Fruit fly (Drosophila melanogaster) whole organism, embryonic: ENCODE data around the gene CG31102.

Experiments
- ATbp ChIP-seq: fragments of 200-800 bp; sonication (Bioruptor generic); optimal IDR thresholded peaks from 2 replicates; lab custom pipeline; 2017; ENCODE audit warnings: missing biosample characterization, mild to moderate bottlenecking, missing genetic modification characterization, missing genetic modification reagents
- Abd-B ChIP-seq: fragments of 200-800 bp; sonication (Bioruptor generic); optimal IDR thresholded peaks from 2 replicates; lab custom pipeline; 2018; ENCODE audit warnings: missing biosample characterization, mild to moderate bottlenecking, missing genetic modification characterization, moderate library complexity
- CG10209 ChIP-seq: fragments of 200-800 bp; sonication (Bioruptor generic); optimal IDR thresholded peaks from 3 replicates; lab custom pipeline; 2017; ENCODE audit warnings: missing biosample characterization, mild to moderate bottlenecking, missing genetic modification characterization, missing genetic modification reagents
- CG10321 ChIP-seq: fragments of 200-800 bp; sonication (Bioruptor generic); IDR thresholded peaks from 2 replicates; pipeline ENCODE4 v1.3.6; 2022; ENCODE audit warnings: missing biosample characterization, missing genetic modification characterization
- CG10543 ChIP-seq: fragments of 200-800 bp; sonication (Bioruptor generic); optimal IDR thresholded peaks from 3 replicates; lab custom pipeline; 2017; ENCODE audit warnings: missing biosample characterization, mild to moderate bottlenecking, missing genetic modification characterization, moderate library complexity
- CG10959 ChIP-seq: fragments of 200-800 bp; sonication (Bioruptor generic); IDR thresholded peaks from 2 replicates; pipeline ENCODE4 v1.3.6; 2022; ENCODE audit warnings: missing biosample characterization, missing genetic modification characterization
- CG11504 ChIP-seq: fragments of 200-800 bp; sonication (Bioruptor generic); optimal IDR thresholded peaks from 3 replicates; lab custom pipeline; 2019; ENCODE audit warnings: missing biosample characterization, mild to moderate bottlenecking, missing genetic modification characterization, moderate library complexity
- CG12104 ChIP-seq: fragments of 200-800 bp; sonication (Bioruptor generic); optimal IDR thresholded peaks from 3 replicates; lab custom pipeline; 2016; ENCODE audit warnings: missing biosample characterization, missing genetic modification characterization
- CG12659 ChIP-seq: fragments of 200-800 bp; sonication (Bioruptor generic); optimal IDR thresholded peaks from 3 replicates; lab custom pipeline; 2017; ENCODE audit warnings: mild to moderate bottlenecking, missing biosample characterization, missing genetic modification reagents, missing genetic modification characterization
- CG14014 ChIP-seq: fragments of 200-800 bp; sonication (Bioruptor generic); IDR thresholded peaks from 2 replicates; pipeline ENCODE4 v1.3.6; 2022; ENCODE audit warnings: missing biosample characterization, missing genetic modification characterization
- CG14050 ChIP-seq: fragments of 200-800 bp; sonication (Bioruptor generic); IDR thresholded peaks from 3 replicates; pipeline ENCODE4 v1.3.6; 2022; ENCODE audit warnings: missing biosample characterization, missing genetic modification characterization
- CG15011 ChIP-seq: fragments of 200-800 bp; sonication (Bioruptor generic); optimal IDR thresholded peaks from 3 replicates; lab custom pipeline; 2018; ENCODE audit warnings: missing biosample characterization, mild to moderate bottlenecking, missing genetic modification characterization
- CG15514 ChIP-seq: fragments of 200-800 bp; sonication (Bioruptor generic); optimal IDR thresholded peaks from 3 replicates; lab custom pipeline; 2017; ENCODE audit warnings: missing biosample characterization, missing genetic modification characterization, mild to moderate bottlenecking, moderate library complexity, missing genetic modification reagents
- CG17385 ChIP-seq: fragments of 200-800 bp; sonication (Bioruptor generic); optimal IDR thresholded peaks from 3 replicates; lab custom pipeline; 2018; ENCODE audit warnings: missing biosample characterization, mild to moderate bottlenecking, missing genetic modification characterization
- CG1792 ChIP-seq: fragments of 200-800 bp; sonication (Bioruptor generic); optimal IDR thresholded peaks from 2 replicates; lab custom pipeline; 2016; ENCODE audit warnings: missing biosample characterization, missing genetic modification characterization
- CG33557 ChIP-seq: fragments of 200-800 bp; sonication (Bioruptor generic); optimal IDR thresholded peaks from 2 replicates; lab custom pipeline; 2019; ENCODE audit warnings: missing biosample characterization, mild to moderate bottlenecking, missing genetic modification characterization, moderate library complexity
- CG4328 ChIP-seq: fragments of 200-800 bp; sonication (Bioruptor generic); optimal IDR thresholded peaks from 3 replicates; lab custom pipeline; 2017; ENCODE audit warnings: missing biosample characterization, missing genetic modification reagents, missing genetic modification characterization
- CG4730 ChIP-seq: fragments of 200-800 bp; sonication (Bioruptor generic); IDR thresholded peaks from 2 replicates; pipeline ENCODE4 v1.3.6; 2022; ENCODE audit warnings: missing biosample characterization, missing genetic modification characterization
- CG6654 ChIP-seq: fragments of 200-800 bp; sonication (Bioruptor generic); optimal IDR thresholded peaks from 2 replicates; lab custom pipeline; 2017; ENCODE audit warnings: missing biosample characterization, mild to moderate bottlenecking, missing genetic modification characterization
- CG6854 ChIP-seq: fragments of 200-800 bp; sonication (Bioruptor generic); optimal IDR thresholded peaks from 3 replicates; lab custom pipeline; 2017; ENCODE audit warnings: missing biosample characterization, mild to moderate bottlenecking, missing genetic modification characterization
- CG7839 ChIP-seq: fragments of 200-800 bp; sonication (Bioruptor generic); optimal IDR thresholded peaks from 3 replicates; lab custom pipeline; 2018; ENCODE audit warnings: missing biosample characterization, mild to moderate bottlenecking, missing genetic modification characterization, moderate library complexity
- CG8388 ChIP-seq: fragments of 200-800 bp; sonication (Bioruptor generic); optimal IDR thresholded peaks from 2 replicates; lab custom pipeline; 2019; ENCODE audit warnings: missing biosample characterization, mild to moderate bottlenecking, missing genetic modification characterization, moderate library complexity
- CG8765 ChIP-seq: fragments of 200-800 bp; sonication (Bioruptor generic); IDR thresholded peaks from 2 replicates; pipeline ENCODE4 v1.3.6; 2022; ENCODE audit warnings: missing biosample characterization, missing genetic modification characterization
- Dip2 ChIP-seq: fragments of 200-800 bp; sonication (Bioruptor generic); IDR thresholded peaks from 2 replicates; pipeline ENCODE4 v1.3.6; 2022; ENCODE audit warnings: missing biosample characterization, missing genetic modification characterization
- Hmr ChIP-seq: fragments of 200-800 bp; sonication (Bioruptor generic); optimal IDR thresholded peaks from 3 replicates; lab custom pipeline; 2017; ENCODE audit warnings: mild to moderate bottlenecking, missing biosample characterization, missing genetic modification reagents, missing genetic modification characterization
- Hr51 ChIP-seq, 2 experiments: fragments of 200-800 bp; sonication (Bioruptor generic); optimal IDR thresholded peaks; 2 replicates in 1 of 2; 3 replicates in 1 of 2; lab custom pipeline; 2016 to 2018; ENCODE audit warnings: missing biosample characterization in 2 of 2, missing genetic modification characterization in 2 of 2, mild to moderate bottlenecking in 1 of 2, moderate library complexity in 1 of 2
- Hr78 ChIP-seq, 2 experiments: fragments of 200-800 bp in 1 of 2; fragments of >200 bp in 1 of 2; sonication (Bioruptor generic) in 1 of 2; optimal IDR thresholded peaks; 2 replicates each; lab custom pipeline; 2017 to 2019; ENCODE audit warnings: missing biosample characterization in 2 of 2, missing genetic modification characterization in 2 of 2, mild to moderate bottlenecking in 1 of 2, moderate library complexity in 1 of 2
- PHDP ChIP-seq: fragments of 200-800 bp; sonication (Bioruptor generic); optimal IDR thresholded peaks from 3 replicates; lab custom pipeline; 2018; ENCODE audit warnings: missing biosample characterization, mild to moderate bottlenecking, missing genetic modification characterization, moderate library complexity
- Tbp ChIP-seq: fragments of >200 bp; optimal IDR thresholded peaks from 2 replicates; lab custom pipeline; 2018; ENCODE audit warnings: missing biosample characterization, missing genetic modification characterization
- YL-1 ChIP-seq: fragments of 200-800 bp; sonication (Bioruptor generic); optimal IDR thresholded peaks from 3 replicates; lab custom pipeline; 2017; ENCODE audit warnings: missing biosample characterization, mild to moderate bottlenecking, missing genetic modification characterization
- ara ChIP-seq: fragments of 200-800 bp; sonication (Bioruptor generic); IDR thresholded peaks from 2 replicates; pipeline ENCODE4 v1.3.6; 2022; ENCODE audit warnings: missing biosample characterization, missing genetic modification characterization
- bbx ChIP-seq: fragments of 200-800 bp; sonication (Bioruptor generic); IDR thresholded peaks from 2 replicates; pipeline ENCODE4 v1.3.6; 2022; ENCODE audit warnings: missing biosample characterization, missing genetic modification characterization; ENCODE audit not compliant: partially characterized antibody
- bcd ChIP-seq: fragments of 200-800 bp; sonication (Bioruptor generic); optimal IDR thresholded peaks from 2 replicates; lab custom pipeline; 2017; ENCODE audit warnings: missing biosample characterization, mild to moderate bottlenecking, missing genetic modification characterization
- bigmax ChIP-seq: fragments of 200-800 bp; sonication (Bioruptor generic); optimal IDR thresholded peaks from 2 replicates; lab custom pipeline; 2018; ENCODE audit warnings: missing biosample characterization, mild to moderate bottlenecking, missing genetic modification characterization
- cwo ChIP-seq: fragments of 200-800 bp; sonication (Bioruptor generic); optimal IDR thresholded peaks from 3 replicates; lab custom pipeline; 2017; ENCODE audit warnings: missing biosample characterization, missing genetic modification characterization, mild to moderate bottlenecking, moderate library complexity, missing genetic modification reagents
- dmrt99B ChIP-seq: fragments of 200-800 bp; sonication (Bioruptor generic); optimal IDR thresholded peaks from 2 replicates; lab custom pipeline; 2018; ENCODE audit warnings: missing biosample characterization, mild to moderate bottlenecking, missing genetic modification characterization, moderate library complexity
- ewg ChIP-seq: fragments of 200-800 bp; sonication (Bioruptor generic); optimal IDR thresholded peaks from 3 replicates; lab custom pipeline; 2017; ENCODE audit warnings: mild to moderate bottlenecking, missing biosample characterization, missing genetic modification reagents, missing genetic modification characterization
- gem ChIP-seq: fragments of 200-800 bp; sonication (Bioruptor generic); optimal IDR thresholded peaks from 2 replicates; lab custom pipeline; 2019; ENCODE audit warnings: missing biosample characterization, mild to moderate bottlenecking, missing genetic modification characterization, moderate library complexity
- ham ChIP-seq: fragments of 200-800 bp; sonication (Bioruptor generic); IDR thresholded peaks from 2 replicates; pipeline ENCODE4 v1.3.6; 2022; ENCODE audit warnings: missing biosample characterization, missing genetic modification characterization
- her ChIP-seq: fragments of 200-800 bp; sonication (Bioruptor generic); optimal IDR thresholded peaks from 2 replicates; lab custom pipeline; 2016; ENCODE audit warnings: missing biosample characterization, missing genetic modification characterization
- lab ChIP-seq: fragments of 200-800 bp; sonication (Bioruptor generic); optimal IDR thresholded peaks from 3 replicates; lab custom pipeline; 2017; ENCODE audit warnings: missing biosample characterization, missing genetic modification characterization, mild to moderate bottlenecking, moderate library complexity, missing genetic modification reagents
- odd ChIP-seq: fragments of 200-800 bp; sonication (Bioruptor generic); optimal IDR thresholded peaks from 2 replicates; lab custom pipeline; 2017; ENCODE audit warnings: missing biosample characterization, mild to moderate bottlenecking, missing genetic modification characterization
- phol ChIP-seq: fragments of 200-800 bp; sonication (Bioruptor generic); optimal IDR thresholded peaks from 3 replicates; lab custom pipeline; 2018; ENCODE audit warnings: missing biosample characterization, mild to moderate bottlenecking, missing genetic modification characterization, moderate library complexity
- ro ChIP-seq: fragments of 200-800 bp; sonication (Bioruptor generic); IDR thresholded peaks from 2 replicates; pipeline ENCODE4 v1.3.6; 2022; ENCODE audit warnings: missing biosample characterization, missing genetic modification characterization
- salm ChIP-seq: fragments of 200-800 bp; sonication (Bioruptor generic); optimal IDR thresholded peaks from 2 replicates; lab custom pipeline; 2018; ENCODE audit warnings: missing biosample characterization, mild to moderate bottlenecking, missing genetic modification characterization
- schlank ChIP-seq: fragments of 200-800 bp; sonication (Bioruptor generic); optimal IDR thresholded peaks from 2 replicates; lab custom pipeline; 2018; ENCODE audit warnings: missing biosample characterization, mild to moderate bottlenecking, missing genetic modification characterization
- sd ChIP-seq: fragments of 200-800 bp; sonication (Bioruptor generic); optimal IDR thresholded peaks from 3 replicates; lab custom pipeline; 2018; ENCODE audit warnings: missing biosample characterization, mild to moderate bottlenecking, missing genetic modification characterization, moderate library complexity
- tup ChIP-seq: fragments of 200-800 bp; sonication (Bioruptor generic); optimal IDR thresholded peaks from 2 replicates; lab custom pipeline; 2016; ENCODE audit warnings: missing biosample characterization, mild to moderate bottlenecking, missing genetic modification characterization, moderate library complexity
- unc-4 ChIP-seq: fragments of 200-800 bp; sonication (Bioruptor generic); IDR thresholded peaks from 2 replicates; pipeline ENCODE4 v1.3.6; 2022; ENCODE audit warnings: missing biosample characterization, missing genetic modification characterization; ENCODE audit not compliant: partially characterized antibody

Gene CG31102

dm6 chr3R:25281165-25281564, 14.2 kb downstream of the CG31102 start, which contains the start of gene CG11892 (continued):
- TF ChIP-seq salm (tag; lab: Kevin White, UChicago), result peak; percentile 16
- TF ChIP-seq ara, result 0 out of 2 replicates have a peak, but pooled peaks have one; percentile 43
- TF ChIP-seq CG14014 (GFP tag; lab: Robert Waterston, UW), result peak; percentile 27; the same call in 1 of the 2 replicates
- no peak for TF ChIP-seq Hr51 (GFP tag; optimal IDR thresholded peaks at IDR 0.05; lab: Kevin White, UChicago)
- no peak for TF ChIP-seq ro
- no peak for TF ChIP-seq ewg
- TF ChIP-seq CG4730 (GFP tag; lab: Robert Waterston, UW), result no peak
- peak; percentile 6 for TF ChIP-seq YL-1 (GFP tag; lab: Kevin White, UChicago)
- TF ChIP-seq ATbp (GFP tag; lab: Kevin White, UChicago), result peak; percentile 82
- TF ChIP-seq bbx, result no peak
- no peak for TF ChIP-seq CG33557 (GFP tag; lab: Kevin White, UChicago)
- peak; percentile 26 for TF ChIP-seq CG10209 (GFP tag; lab: Kevin White, UChicago)
- no peak for TF ChIP-seq Abd-B (GFP tag; lab: Kevin White, UChicago)
- TF ChIP-seq ham (GFP tag; lab: Robert Waterston, UW), result no peak
- no peak for TF ChIP-seq CG1792 (GFP tag; lab: Kevin White, UChicago)
- no peak for TF ChIP-seq Tbp
- TF ChIP-seq CG8388 (GFP tag; lab: Kevin White, UChicago), result no peak
- TF ChIP-seq sd (tag; lab: Kevin White, UChicago), result peak; percentile 31
- peak; percentile 40 for TF ChIP-seq CG6854 (GFP tag; lab: Kevin White, UChicago)
- TF ChIP-seq tup (GFP tag; lab: Kevin White, UChicago), result no peak
- no peak for TF ChIP-seq CG11504 (tag; lab: Kevin White, UChicago)
- TF ChIP-seq CG17385 (GFP tag; lab: Kevin White, UChicago), result peak; percentile 44
- peak; percentile 72 for TF ChIP-seq CG10543 (GFP tag; lab: Kevin White, UChicago)
- TF ChIP-seq CG6654 (GFP tag; lab: Kevin White, UChicago), result no peak
- TF ChIP-seq lab, result peak; percentile 83
- TF ChIP-seq CG10959 (GFP tag; lab: Robert Waterston, UW), result no peak
- TF ChIP-seq CG8765 (GFP tag; lab: Robert Waterston, UW), result no peak
- TF ChIP-seq her (GFP tag; lab: Kevin White, UChicago), result peak; percentile 6
- no peak for TF ChIP-seq bigmax
- 0 out of 3 replicates have a peak, but pooled peaks have one; percentile 13 for TF ChIP-seq CG14050
- peak; percentile 20 for TF ChIP-seq bcd (GFP tag; lab: Kevin White, UChicago)
- TF ChIP-seq odd (GFP tag; lab: Kevin White, UChicago), result peak; percentile 66
- no peak for TF ChIP-seq phol (tag; lab: Kevin White, UChicago)
- TF ChIP-seq CG12659, result peak; percentile 46
- peak; percentile 31 for TF ChIP-seq CG15011 (GFP tag; lab: Kevin White, UChicago)
- no peak for TF ChIP-seq Dip2 (GFP tag; lab: Robert Waterston, UW)
- TF ChIP-seq CG12104, result peak; percentile 38
- peak; percentile 54 for TF ChIP-seq cwo
- no peak for TF ChIP-seq unc-4 (GFP tag; lab: Robert Waterston, UW)
- TF ChIP-seq CG4328 (GFP tag; lab: Kevin White, UChicago), result peak; percentile 4
- peak; percentile 53 for TF ChIP-seq CG15514 (GFP tag; lab: Kevin White, UChicago)
- peak; percentile 58 for TF ChIP-seq PHDP (tag; lab: Kevin White, UChicago)
- TF ChIP-seq CG10321 (GFP tag; lab: Robert Waterston, UW), result no peak
- TF ChIP-seq CG7839, result no peak
- TF ChIP-seq Hr78 (GFP tag; optimal IDR thresholded peaks at IDR 0.05; lab: Kevin White, UChicago), result no peak
- TF ChIP-seq Hmr (GFP tag; lab: Kevin White, UChicago), result peak; percentile 73
- TF ChIP-seq dmrt99B (tag; lab: Kevin White, UChicago), result peak; percentile 27
- TF ChIP-seq schlank, result peak; percentile 79
- TF ChIP-seq gem (tag; lab: Kevin White, UChicago), result peak; percentile 53
